Worm (Caenorhabditis elegans): ENCODE data around the gene rbc-2.
A peak's percentile ranks its signal among the peaks of the same experiment; 100 is the strongest.

rbc-2 gene

DNA sequence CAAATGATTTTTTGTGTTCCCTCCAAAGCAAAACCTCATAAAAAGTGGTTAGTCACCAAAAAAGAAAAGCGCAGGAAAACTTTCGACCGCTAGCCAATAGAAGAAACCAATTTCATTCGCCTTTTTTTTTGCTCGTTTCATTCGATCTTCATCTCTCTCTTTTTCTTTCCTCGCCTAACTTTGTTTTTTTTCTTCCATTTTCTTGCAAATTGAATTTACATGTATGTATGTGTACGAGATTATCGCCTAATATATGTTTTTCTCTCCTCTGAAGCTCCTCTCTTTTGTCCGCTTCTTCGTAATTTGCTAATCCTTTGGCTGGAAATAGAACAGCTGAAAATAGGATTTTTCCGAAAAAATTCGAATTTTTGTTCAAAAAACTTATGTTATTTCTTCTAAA lies 23.9 kb upstream of the rbc-2 start:
- peak; percentile 33 for TF ChIP-seq C34F6.9 (tag; optimal IDR thresholded peaks at IDR 0.05)
- TF ChIP-seq F13H6.1 (tag; optimal IDR thresholded peaks at IDR 0.05) = no peak

DNA sequence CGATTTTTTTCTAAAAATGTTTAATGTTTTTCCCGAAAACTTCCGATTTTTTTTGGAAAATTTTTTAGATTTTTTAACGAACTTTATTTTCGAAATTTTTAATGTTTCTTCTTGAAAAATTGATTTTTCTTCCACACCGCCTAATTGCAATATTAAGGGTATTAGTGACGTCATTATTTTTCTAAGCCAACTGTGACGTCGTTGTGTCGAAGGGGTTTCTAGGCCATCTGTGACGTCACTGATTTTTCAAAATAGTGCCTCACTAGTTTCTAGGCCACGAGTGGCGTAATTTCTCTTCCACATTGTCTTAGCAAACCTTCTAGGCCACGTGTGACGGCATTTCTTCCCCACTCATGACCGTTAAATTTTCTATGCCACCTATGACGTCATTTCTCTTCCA lies 23.5 kb upstream of the rbc-2 start:
- TF ChIP-seq F13H6.1 (tag; optimal IDR thresholded peaks at IDR 0.05) (no peak), ztf-4 (tag; optimal IDR thresholded peaks at IDR 0.05) (no peak)

DNA sequence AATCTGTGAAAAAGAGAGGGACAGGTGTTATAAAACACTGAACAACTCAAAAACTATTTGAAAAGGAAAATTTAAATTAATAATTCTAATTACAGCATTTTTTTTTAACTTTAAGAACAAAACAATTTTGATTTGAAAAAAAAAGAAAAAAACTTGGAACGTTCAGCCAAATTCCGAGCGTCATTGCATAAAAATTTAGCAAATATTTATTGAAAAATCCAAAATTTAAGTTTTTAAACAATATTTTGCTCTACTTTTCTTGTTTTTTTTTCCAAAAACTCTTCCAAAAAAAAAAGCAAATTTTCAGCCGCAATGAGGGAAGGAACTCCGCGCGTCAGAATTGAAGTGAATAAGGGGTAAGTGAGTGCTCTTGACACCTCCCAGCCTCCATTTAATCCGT lies 21.1 kb upstream of the rbc-2 start, which contains the start of gene feh-1:
feh-1 (plus strand) TSS at position 301 of the 400 bp plus-strand sequence.
- TF ChIP-seq elt-1 (tag; optimal IDR thresholded peaks at IDR 0.05) = no peak
- TF ChIP-seq egl-27 (tag; optimal IDR thresholded peaks at IDR 0.05) = no peak
- no peak for TF ChIP-seq nhr-237 (tag; optimal IDR thresholded peaks at IDR 0.05)
- no peak for TF ChIP-seq snpc-4 (tag; optimal IDR thresholded peaks at IDR 0.05)
- no peak for TF ChIP-seq C34F6.9 (tag; optimal IDR thresholded peaks at IDR 0.05)
- no peak for TF ChIP-seq ama-1 (optimal IDR thresholded peaks at IDR 0.05)
- no peak for TF ChIP-seq nhr-12 (tag; optimal IDR thresholded peaks at IDR 0.05)
- TF ChIP-seq peb-1 (tag; optimal IDR thresholded peaks at IDR 0.05) = no peak
- no peak for TF ChIP-seq nhr-21 (tag; optimal IDR thresholded peaks at IDR 0.05)
- TF ChIP-seq nhr-6 (tag; optimal IDR thresholded peaks at IDR 0.05) = no peak

DNA sequence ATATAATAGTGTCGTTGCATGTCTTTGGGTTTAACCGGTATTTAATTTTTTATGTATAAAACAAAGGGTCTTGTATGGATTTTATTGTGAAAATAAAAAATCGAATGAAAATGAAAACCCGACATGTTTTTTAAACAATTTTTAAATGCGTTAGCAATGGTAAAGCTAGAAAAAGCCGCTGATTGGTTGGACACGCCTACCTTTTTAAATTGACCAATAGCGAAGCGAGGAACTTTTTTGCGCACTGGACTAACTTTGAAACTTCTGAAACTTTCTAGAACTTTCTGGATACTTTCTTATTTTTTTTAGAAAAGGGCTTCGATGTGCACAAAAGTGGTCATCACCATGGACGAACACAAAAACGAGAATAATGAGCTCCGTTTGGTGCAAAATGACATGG lies 17.8 kb upstream of the rbc-2 start:
- TF ChIP-seq ztf-11 (tag; optimal IDR thresholded peaks at IDR 0.05) (no peak), unc-62 (GFP tag; optimal IDR thresholded peaks at IDR 0.05) (no peak), ztf-1 (GFP tag; conservative IDR thresholded peaks at IDR 0.05) (no peak), nhr-25 (tag; optimal IDR thresholded peaks at IDR 0.05) (no peak), lin-11 (tag; optimal IDR thresholded peaks at IDR 0.05) (no peak), nhr-6 (tag; optimal IDR thresholded peaks at IDR 0.05) (no peak), blmp-1 (tag; optimal IDR thresholded peaks at IDR 0.05; ENCODE audit: insufficient read depth) (no peak), lin-39 (tag; optimal IDR thresholded peaks at IDR 0.05) (no peak)

DNA sequence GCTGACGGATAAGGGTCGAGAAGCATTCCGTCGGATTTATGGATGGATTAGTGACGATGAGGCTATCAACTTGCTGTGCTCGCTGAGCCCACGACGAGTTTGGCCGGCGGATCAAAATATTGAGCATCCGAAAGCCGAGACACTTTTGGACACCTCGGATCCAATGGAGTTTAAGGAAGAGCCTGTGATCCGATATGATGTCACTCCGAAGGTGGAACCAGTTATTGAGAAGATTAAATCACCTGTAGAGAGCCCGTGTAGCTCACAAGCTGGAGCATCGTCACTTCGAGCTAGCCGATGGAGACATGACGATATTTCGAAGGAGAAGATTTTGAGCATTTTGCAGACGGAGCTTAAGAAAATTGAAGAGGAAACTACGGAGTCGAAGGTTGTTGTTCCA lies 12.0 kb upstream of the rbc-2 start:
- no peak for TF ChIP-seq unc-39 (tag; optimal IDR thresholded peaks at IDR 0.05)
- no peak for TF ChIP-seq mbf-1 (tag; optimal IDR thresholded peaks at IDR 0.05)

DNA sequence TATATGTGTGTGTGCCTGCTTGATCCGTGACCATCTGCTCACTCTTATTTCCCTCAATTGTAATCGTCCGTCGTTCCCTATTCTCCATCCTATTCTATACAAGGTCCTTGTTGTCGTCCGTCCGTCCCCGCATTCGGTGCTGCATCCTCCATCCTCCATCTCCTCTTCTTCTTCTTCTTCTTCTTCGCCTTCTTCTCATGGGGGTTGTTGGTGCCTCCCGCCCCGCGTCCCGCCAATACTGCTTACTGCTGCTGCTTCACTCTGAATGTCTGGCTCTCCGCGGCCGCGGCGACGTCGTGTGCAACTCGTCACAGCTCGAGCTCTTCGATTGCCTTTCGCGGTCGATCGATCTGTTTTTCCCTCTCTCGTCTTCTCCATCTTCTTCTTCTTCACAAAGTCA lies 6.6 kb upstream of the rbc-2 start:
- peak; percentile 18 for TF ChIP-seq lin-13 (GFP tag; optimal IDR thresholded peaks at IDR 0.05)
- TF ChIP-seq nhr-129 (tag; optimal IDR thresholded peaks at IDR 0.05) = peak; percentile 6
- no peak for TF ChIP-seq alr-1 (tag; optimal IDR thresholded peaks at IDR 0.05)
- peak; percentile 10 for TF ChIP-seq lin-11 (tag; optimal IDR thresholded peaks at IDR 0.05)
- TF ChIP-seq mab-5 (tag; optimal IDR thresholded peaks at IDR 0.05) = peak; percentile 23
- no peak for TF ChIP-seq unc-62 (GFP tag; optimal IDR thresholded peaks at IDR 0.05)
- TF ChIP-seq zag-1 (tag; optimal IDR thresholded peaks at IDR 0.05) = peak; percentile 72
- peak in 1 of 2 experiments; percentile 54 for TF ChIP-seq lsy-2 (tag; optimal IDR thresholded peaks at IDR 0.05)
- TF ChIP-seq unc-55 (GFP tag; optimal IDR thresholded peaks at IDR 0.05) = peak; percentile 78
- TF ChIP-seq mdl-1 (tag; optimal IDR thresholded peaks at IDR 0.05) = peak in 1 of 2 experiments; percentile 8
- TF ChIP-seq egl-27 (tag; optimal IDR thresholded peaks at IDR 0.05) = no peak
- TF ChIP-seq crh-2 (tag; optimal IDR thresholded peaks at IDR 0.05) = peak; percentile 47
- TF ChIP-seq F13H6.1 (tag; optimal IDR thresholded peaks at IDR 0.05) = peak; percentile 11
- TF ChIP-seq C34F6.9 (tag; optimal IDR thresholded peaks at IDR 0.05) = peak; percentile 73

DNA sequence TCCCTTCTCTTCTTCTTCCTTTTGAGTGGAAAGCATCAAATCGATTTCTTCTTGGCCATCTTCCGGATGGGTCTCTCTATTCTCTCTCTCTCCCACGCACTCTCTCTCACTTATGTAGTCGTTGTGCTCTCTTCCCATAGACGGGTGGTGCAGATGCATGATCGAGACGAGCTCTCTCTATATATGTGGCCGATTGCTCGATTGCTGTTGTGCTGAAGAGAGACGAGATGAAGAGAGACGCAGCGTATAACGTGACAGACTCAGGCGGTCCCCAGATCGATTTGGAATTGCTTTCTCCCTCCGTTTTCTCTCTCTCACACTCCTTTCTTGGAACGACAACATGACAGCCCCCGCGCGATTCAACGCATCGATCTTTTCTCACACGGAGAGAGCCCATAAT lies 4.2 kb upstream of the rbc-2 start:
- peak; percentile 43 for TF ChIP-seq crh-2 (tag; optimal IDR thresholded peaks at IDR 0.05)
- peak; percentile 73 for TF ChIP-seq lin-11 (tag; optimal IDR thresholded peaks at IDR 0.05)
- TF ChIP-seq lsy-2 (tag; optimal IDR thresholded peaks at IDR 0.05) = peak in 1 of 2 experiments; percentile 54
- peak; percentile 87 for TF ChIP-seq C34F6.9 (tag; optimal IDR thresholded peaks at IDR 0.05)
- TF ChIP-seq mab-5 (tag; optimal IDR thresholded peaks at IDR 0.05) = peak; percentile 54
- peak; percentile 69 for TF ChIP-seq zag-1 (tag; optimal IDR thresholded peaks at IDR 0.05)
- TF ChIP-seq mdl-1 (tag; optimal IDR thresholded peaks at IDR 0.05) = peak in 1 of 2 experiments; percentile 41
- peak; percentile 56 for TF ChIP-seq unc-55 (GFP tag; optimal IDR thresholded peaks at IDR 0.05)
- TF ChIP-seq nhr-129 (tag; optimal IDR thresholded peaks at IDR 0.05) = peak; percentile 61
- no peak for TF ChIP-seq peb-1 (tag; optimal IDR thresholded peaks at IDR 0.05)
- TF ChIP-seq lin-13 (GFP tag; optimal IDR thresholded peaks at IDR 0.05) = peak; percentile 48
- TF ChIP-seq sma-3 (GFP tag; optimal IDR thresholded peaks at IDR 0.05) = no peak
- TF ChIP-seq ama-1 (optimal IDR thresholded peaks at IDR 0.05) = no peak
- no peak for TF ChIP-seq mbf-1 (tag; optimal IDR thresholded peaks at IDR 0.05)

Measured in whole organism, L2 larva.